Fruit fly (Drosophila melanogaster): Measurements from ENCODE around the gene GATAd.

GATAd gene

DNA sequence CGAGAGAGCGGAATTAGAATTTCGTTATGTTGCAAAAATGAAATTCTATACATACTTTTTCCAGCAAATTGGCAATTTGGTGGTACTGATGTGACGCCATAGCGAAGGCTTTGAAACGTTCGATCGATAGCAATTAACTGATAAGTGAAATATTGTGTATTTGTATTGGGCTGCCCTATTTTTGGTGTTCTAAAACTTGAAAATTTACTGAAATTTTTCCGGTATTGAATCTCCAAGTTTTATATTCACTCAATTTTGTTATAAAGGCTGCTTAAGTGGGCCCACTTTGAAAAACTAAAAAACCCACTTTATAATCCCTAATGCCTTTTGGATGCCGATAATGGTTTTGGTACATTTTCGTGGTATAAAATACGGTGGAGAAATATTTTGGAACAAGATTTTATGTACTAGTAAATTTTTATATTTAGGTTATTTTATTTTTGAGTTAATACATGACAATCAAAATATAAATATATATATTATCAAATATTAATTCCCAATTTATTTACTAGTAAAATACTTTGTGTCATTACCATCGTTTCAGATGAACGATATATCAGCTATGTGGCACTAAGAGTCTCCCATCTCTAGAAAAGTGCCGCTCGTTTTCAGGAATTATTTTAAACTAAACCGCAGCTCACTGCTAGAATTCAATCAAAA lies 29.0 kb downstream of the GATAd start, which contains the start of the genes Cand1 and pim:
Gene Cand1, minus strand, starts transcription at position 300 of the 660 bp plus-strand sequence.
Gene pim, plus strand, starts transcription at position 582 of the 660 bp plus-strand sequence.
- TF ChIP-seq CG3032 (tag; optimal IDR thresholded peaks at IDR 0.05) = peak; percentile 16
- no peak for TF ChIP-seq Sox14 (GFP tag; optimal IDR thresholded peaks at IDR 0.05)

DNA sequence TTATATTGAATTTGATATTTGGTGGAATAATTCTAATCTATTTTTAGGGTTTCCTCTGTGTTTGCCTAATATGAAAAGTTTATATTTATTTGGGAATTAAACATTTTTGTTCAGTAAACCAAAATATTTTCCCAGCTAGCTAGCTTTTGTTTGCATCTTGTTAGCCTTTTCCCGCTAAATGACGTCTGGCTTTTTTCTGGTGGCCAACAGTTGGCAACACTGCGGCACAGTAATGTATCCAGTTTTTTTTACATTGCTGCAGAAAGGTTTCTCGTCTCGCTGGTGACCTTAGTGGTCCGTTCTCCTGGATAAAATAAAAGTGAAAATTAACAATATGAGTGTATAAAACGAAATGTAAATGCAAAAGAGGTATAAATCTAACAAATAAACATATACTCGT lies 30.7 kb downstream of the GATAd start, which contains the start of gene lft:
Gene lft, plus strand, starts transcription at position 243 of the 400 bp plus-strand sequence.
- peak; percentile 53 for TF ChIP-seq CG8319 (GFP tag; optimal IDR thresholded peaks at IDR 0.05)
- TF ChIP-seq dsx (GFP tag; optimal IDR thresholded peaks at IDR 0.05; ENCODE audit: poor library complexity, severe bottlenecking) = peak; percentile 51
- no peak for TF ChIP-seq CG15336 (GFP tag; IDR thresholded peaks at IDR 0.05)
- TF ChIP-seq eg (GFP tag; IDR thresholded peaks at IDR 0.05) = no peak
- peak in 1 of 2 experiments; percentile 32 for TF ChIP-seq ss (GFP tag; optimal IDR thresholded peaks at IDR 0.05)
- TF ChIP-seq Eip78C (GFP tag) = peak; percentile 42
- no peak for TF ChIP-seq Lpt (GFP tag; optimal IDR thresholded peaks at IDR 0.05)
- no peak for TF ChIP-seq pdm3 (GFP tag; optimal IDR thresholded peaks at IDR 0.05)

- peak; percentile 6 for TF ChIP-seq Ets96B (tag; optimal IDR thresholded peaks at IDR 0.05)
- no peak for TF ChIP-seq Hr4 (GFP tag; optimal IDR thresholded peaks at IDR 0.05)
- no peak for TF ChIP-seq CG1621 (tag; optimal IDR thresholded peaks at IDR 0.05)
- no peak for TF ChIP-seq fd85E (GFP tag; optimal IDR thresholded peaks at IDR 0.05)
- TF ChIP-seq Lpt (GFP tag; optimal IDR thresholded peaks at IDR 0.05) = no peak
- TF ChIP-seq vri (GFP tag; optimal IDR thresholded peaks at IDR 0.05) = no peak
- TF ChIP-seq Hr39 (GFP tag; optimal IDR thresholded peaks at IDR 0.05) = no peak
- no peak for TF ChIP-seq CG8319 (GFP tag; optimal IDR thresholded peaks at IDR 0.05)
- no peak for TF ChIP-seq CG10631 (GFP tag; optimal IDR thresholded peaks at IDR 0.05)
- TF ChIP-seq Eip75B (GFP tag; optimal IDR thresholded peaks at IDR 0.05) = no peak
- no peak for TF ChIP-seq ss (GFP tag; optimal IDR thresholded peaks at IDR 0.05)
- TF ChIP-seq CG4318 (GFP tag; optimal IDR thresholded peaks at IDR 0.05) = no peak
- no peak for TF ChIP-seq Smox (GFP tag; optimal IDR thresholded peaks at IDR 0.05)
- no peak for TF ChIP-seq CG34406 (GFP tag; optimal IDR thresholded peaks at IDR 0.05)
- no peak for TF ChIP-seq Sox102F (GFP tag; optimal IDR thresholded peaks at IDR 0.05)
- peak; percentile 55 for TF ChIP-seq CG8119 (GFP tag; IDR thresholded peaks at IDR 0.05)
- no peak for TF ChIP-seq svp (GFP tag)
- no peak for TF ChIP-seq dsx (GFP tag; optimal IDR thresholded peaks at IDR 0.05; ENCODE audit: poor library complexity, severe bottlenecking)
- TF ChIP-seq CG3919 (GFP tag; optimal IDR thresholded peaks at IDR 0.05) = no peak
- no peak for TF ChIP-seq CG10669 (GFP tag; optimal IDR thresholded peaks at IDR 0.05)
- no peak for TF ChIP-seq acj6 (GFP tag; optimal IDR thresholded peaks at IDR 0.05)
- no peak for TF ChIP-seq CG16779 (tag; optimal IDR thresholded peaks at IDR 0.05)
- TF ChIP-seq CG7368 (GFP tag; optimal IDR thresholded peaks at IDR 0.05) = no peak
- TF ChIP-seq net (GFP tag; optimal IDR thresholded peaks at IDR 0.05) = no peak
- TF ChIP-seq cyc (GFP tag; optimal IDR thresholded peaks at IDR 0.05) = peak; percentile 1
- no peak for TF ChIP-seq dac (GFP tag; optimal IDR thresholded peaks at IDR 0.05)
- no peak for TF ChIP-seq CG8632 (GFP tag; optimal IDR thresholded peaks at IDR 0.05)
- peak; percentile 47 for TF ChIP-seq CG3032 (tag; optimal IDR thresholded peaks at IDR 0.05)
- no peak for TF ChIP-seq Blimp-1 (GFP tag; optimal IDR thresholded peaks at IDR 0.05)
- TF ChIP-seq fkh (GFP tag; optimal IDR thresholded peaks at IDR 0.05) = no peak
- no peak for TF ChIP-seq eg (GFP tag; IDR thresholded peaks at IDR 0.05)
- no peak for TF ChIP-seq CG32006 (GFP tag; optimal IDR thresholded peaks at IDR 0.05)
- no peak for TF ChIP-seq topi (GFP tag; optimal IDR thresholded peaks at IDR 0.05)
- TF ChIP-seq pdm3 (GFP tag; optimal IDR thresholded peaks at IDR 0.05) = no peak
- peak; percentile 63 for TF ChIP-seq Eip78C (GFP tag)
- no peak for TF ChIP-seq achi (GFP tag; optimal IDR thresholded peaks at IDR 0.05)
- TF ChIP-seq Sox14 (GFP tag; optimal IDR thresholded peaks at IDR 0.05) = no peak
- TF ChIP-seq Gug (GFP tag; IDR thresholded peaks at IDR 0.05) = no peak
- TF ChIP-seq spab (GFP tag; optimal IDR thresholded peaks at IDR 0.05) = no peak
Observed at dm6 chr2L:10366525-10366924, 33.0 kb downstream of the GATAd start, which contains the start of gene CG5056. TSS of gene CG5056 (plus strand) at chr2L:10366692.

Data from whole organism, prepupa.